Fruit fly (Drosophila melanogaster): ENCODE data around the gene Pgant6.

Gene Pgant6

dm6 chr3L:2773968-2774461 lies 8.0 kb upstream of the Pgant6 start, which contains the start of the genes CG12093 and Atg2 (continued):
- TF ChIP-seq Nf-YB (GFP tag; optimal IDR thresholded peaks at IDR 0.05) = peak; percentile 75
- TF ChIP-seq cwo (GFP tag; optimal IDR thresholded peaks at IDR 0.05) = peak; percentile 77
- TF ChIP-seq CG6813 (GFP tag; optimal IDR thresholded peaks at IDR 0.05) = peak; percentile 64
- peak; percentile 88 for TF ChIP-seq salm (tag; optimal IDR thresholded peaks at IDR 0.05)
- peak; percentile 56 for TF ChIP-seq Atf3 (GFP tag; optimal IDR thresholded peaks at IDR 0.05)
- TF ChIP-seq CG14014 (GFP tag; IDR thresholded peaks at IDR 0.05) = peak; percentile 94
- peak; percentile 72 for TF ChIP-seq Ravus (GFP tag; IDR thresholded peaks at IDR 0.05)
- peak; percentile 75 for TF ChIP-seq gro (GFP tag; optimal IDR thresholded peaks at IDR 0.05)
- TF ChIP-seq nmo (GFP tag; optimal IDR thresholded peaks at IDR 0.05) = peak; percentile 96
- peak; percentile 72 for TF ChIP-seq CG15514 (GFP tag; optimal IDR thresholded peaks at IDR 0.05)
- TF ChIP-seq NC2α (GFP tag; optimal IDR thresholded peaks at IDR 0.05) = peak; percentile 25
- TF ChIP-seq CG7357 (GFP tag; IDR thresholded peaks at IDR 0.05) = peak; percentile 86
- TF ChIP-seq CG2202 (tag; optimal IDR thresholded peaks at IDR 0.05) = peak; percentile 73
- no peak for TF ChIP-seq nerfin-2 (GFP tag; IDR thresholded peaks at IDR 0.05; ENCODE audit: partially characterized antibody)
- TF ChIP-seq sisA (GFP tag; IDR thresholded peaks at IDR 0.05) = peak; percentile 93
- TF ChIP-seq tna (GFP tag; IDR thresholded peaks at IDR 0.05; ENCODE audit: partially characterized antibody) = no peak
- peak; percentile 73 for TF ChIP-seq CG6683 (GFP tag; optimal IDR thresholded peaks at IDR 0.05)
- no peak for TF ChIP-seq CG8478 (optimal IDR thresholded peaks at IDR 0.05)
- peak; percentile 29 for TF ChIP-seq en (GFP tag; optimal IDR thresholded peaks at IDR 0.05)
- TF ChIP-seq ash1 (GFP tag; optimal IDR thresholded peaks at IDR 0.05) = no peak
- peak; percentile 80 for TF ChIP-seq nom (GFP tag; optimal IDR thresholded peaks at IDR 0.05)
- TF ChIP-seq fd3F (GFP tag; optimal IDR thresholded peaks at IDR 0.05) = peak; percentile 92
- peak; percentile 60 for TF ChIP-seq CG8944 (GFP tag; optimal IDR thresholded peaks at IDR 0.05)
- TF ChIP-seq MESR4 (GFP tag; optimal IDR thresholded peaks at IDR 0.05) = peak; percentile 87
- no peak for TF ChIP-seq Dfd (GFP tag; optimal IDR thresholded peaks at IDR 0.05)
- peak; percentile 55 for TF ChIP-seq CG8359 (GFP tag; optimal IDR thresholded peaks at IDR 0.05; ENCODE audit: borderline replicate concordance)
- peak; percentile 97 for TF ChIP-seq sens (GFP tag)
- peak; percentile 94 for TF ChIP-seq mam (GFP tag; optimal IDR thresholded peaks at IDR 0.05)
- peak; percentile 88 for TF ChIP-seq Fer2 (tag; optimal IDR thresholded peaks at IDR 0.05)
- TF ChIP-seq Myb (GFP tag; optimal IDR thresholded peaks at IDR 0.05) = peak; percentile 58
- TF ChIP-seq pros (GFP tag; optimal IDR thresholded peaks at IDR 0.05) = no peak
- no peak for TF ChIP-seq hbn (GFP tag; IDR thresholded peaks at IDR 0.05; ENCODE audit: partially characterized antibody)
- peak; percentile 63 for TF ChIP-seq CG11696 (GFP tag; IDR thresholded peaks at IDR 0.05)
- TF ChIP-seq Spps (tag; optimal IDR thresholded peaks at IDR 0.05) = peak; percentile 68
- no peak for TF ChIP-seq Sox100B (GFP tag; optimal IDR thresholded peaks at IDR 0.05)
- TF ChIP-seq CG14860 (GFP tag; IDR thresholded peaks at IDR 0.05; ENCODE audit: partially characterized antibody) = no peak
- TF ChIP-seq Hmr (GFP tag; optimal IDR thresholded peaks at IDR 0.05) = peak; percentile 96
- peak; percentile 85 for TF ChIP-seq otp (GFP tag; IDR thresholded peaks at IDR 0.05)
- peak; percentile 81 for TF ChIP-seq CG10979 (tag; optimal IDR thresholded peaks at IDR 0.05)
- peak; percentile 68 for TF ChIP-seq onecut (GFP tag; IDR thresholded peaks at IDR 0.05)
- TF ChIP-seq Sry-β (GFP tag; optimal IDR thresholded peaks at IDR 0.05) = no peak
- peak; percentile 95 for TF ChIP-seq PHDP (tag; optimal IDR thresholded peaks at IDR 0.05)
- TF ChIP-seq gsb-n (tag; optimal IDR thresholded peaks at IDR 0.05) = peak; percentile 88
- peak; percentile 39 for TF ChIP-seq stwl (tag; optimal IDR thresholded peaks at IDR 0.05)
- peak; percentile 94 for TF ChIP-seq NfI (GFP tag; optimal IDR thresholded peaks at IDR 0.05)
- peak; percentile 71 for TF ChIP-seq CG1024 (GFP tag; IDR thresholded peaks at IDR 0.05)
- TF ChIP-seq CkIIα-i1 (GFP tag; IDR thresholded peaks at IDR 0.05) = no peak
- peak; percentile 98 for TF ChIP-seq D19B (GFP tag; optimal IDR thresholded peaks at IDR 0.05)
- TF ChIP-seq insv (GFP tag; optimal IDR thresholded peaks at IDR 0.05) = peak in 1 of 2 experiments; percentile 67

Measured in whole organism, embryonic.